Fruit fly (Drosophila melanogaster): ENCODE data around the gene CG7309.

- no peak for TF ChIP-seq pan (optimal IDR thresholded peaks at IDR 0.05)
- TF ChIP-seq psq (optimal IDR thresholded peaks at IDR 0.05): no peak
- no peak for TF ChIP-seq CG8478 (optimal IDR thresholded peaks at IDR 0.05)
- no peak for TF ChIP-seq usp (GFP tag; optimal IDR thresholded peaks at IDR 0.05)
Measured at dm6 chr2L:10858064-10859047, 50.3 kb downstream of the CG7309 start, which contains the start of the genes aurB and Stam.

Data from whole organism.